Fruit fly (Drosophila melanogaster) whole organism, embryonic: ENCODE data around the gene pit.

Source experiments
- C15 ChIP-seq: fragments of 200-800 bp; sonication (Bioruptor generic); IDR thresholded peaks from 3 replicates; pipeline ENCODE4 v1.3.6; 2022; ENCODE audit warnings: missing biosample characterization, missing genetic modification characterization
- CG12769 ChIP-seq: fragments of 200-800 bp; sonication (Bioruptor generic); optimal IDR thresholded peaks from 2 replicates; lab custom pipeline; 2019; ENCODE audit warnings: missing biosample characterization, mild to moderate bottlenecking, missing genetic modification characterization, moderate library complexity
- CG12942 ChIP-seq: fragments of 200-800 bp; sonication (Bioruptor generic); optimal IDR thresholded peaks from 3 replicates; lab custom pipeline; 2016; ENCODE audit warnings: missing biosample characterization, missing genetic modification characterization
- CG13287 ChIP-seq: fragments of 200-800 bp; sonication (Bioruptor generic); IDR thresholded peaks from 2 replicates; pipeline ENCODE4 v1.3.6; 2022; ENCODE audit warnings: missing biosample characterization, missing genetic modification characterization; ENCODE audit not compliant: partially characterized antibody
- CG14710 ChIP-seq: fragments of 200-800 bp; sonication (Bioruptor generic); optimal IDR thresholded peaks from 3 replicates; lab custom pipeline; 2019; ENCODE audit warnings: missing biosample characterization, mild to moderate bottlenecking, missing genetic modification characterization, moderate library complexity
- CG15073 ChIP-seq: fragments of 200-800 bp; sonication (Bioruptor generic); optimal IDR thresholded peaks from 2 replicates; lab custom pipeline; 2016; ENCODE audit warnings: missing biosample characterization, missing genetic modification characterization
- CG18262 ChIP-seq: fragments of 200-800 bp; optimal IDR thresholded peaks from 3 replicates; lab custom pipeline; 2019; ENCODE audit warnings: missing biosample characterization, mild to moderate bottlenecking, missing genetic modification characterization, moderate library complexity
- CG34224 ChIP-seq: fragments of 200-800 bp; sonication (Bioruptor generic); IDR thresholded peaks from 3 replicates; pipeline ENCODE4 v1.3.6; 2022; ENCODE audit warnings: missing biosample characterization, missing genetic modification characterization; ENCODE audit not compliant: partially characterized antibody
- CG3838 ChIP-seq: fragments of 200-800 bp; sonication (Bioruptor generic); optimal IDR thresholded peaks from 3 replicates; lab custom pipeline; 2016; ENCODE audit warnings: missing biosample characterization, missing genetic modification characterization
- CG6254 ChIP-seq: fragments of 200-800 bp; sonication (Bioruptor generic); optimal IDR thresholded peaks from 3 replicates; lab custom pipeline; 2017; ENCODE audit warnings: mild to moderate bottlenecking, missing biosample characterization, missing genetic modification reagents, missing genetic modification characterization
- CG6272 ChIP-seq: fragments of 200-800 bp; sonication (Bioruptor generic); IDR thresholded peaks from 2 replicates; pipeline ENCODE4 v1.3.6; 2022; ENCODE audit warnings: missing biosample characterization, missing genetic modification characterization
- CG6683 ChIP-seq: fragments of 200-800 bp; sonication (Bioruptor generic); optimal IDR thresholded peaks from 2 replicates; lab custom pipeline; 2017; ENCODE audit warnings: missing biosample characterization, mild to moderate bottlenecking, missing genetic modification characterization, missing genetic modification reagents
- CG7786 ChIP-seq: fragments of 200-800 bp; sonication (Bioruptor generic); optimal IDR thresholded peaks from 2 replicates; lab custom pipeline; 2016; ENCODE audit warnings: missing biosample characterization, missing genetic modification characterization
- CG7987 ChIP-seq: fragments of 200-800 bp; sonication (Bioruptor generic); optimal IDR thresholded peaks from 2 replicates; lab custom pipeline; 2018; ENCODE audit warnings: missing biosample characterization, mild to moderate bottlenecking, missing genetic modification characterization, moderate library complexity
- CG8944 ChIP-seq: fragments of 200-800 bp; sonication (Bioruptor generic); optimal IDR thresholded peaks from 3 replicates; lab custom pipeline; 2016; ENCODE audit warnings: missing biosample characterization, missing genetic modification characterization
- CkIIα-i1 ChIP-seq: fragments of 200-800 bp; sonication (Bioruptor generic); IDR thresholded peaks from 2 replicates; pipeline ENCODE4 v1.3.6; 2022; ENCODE audit warnings: missing biosample characterization, missing genetic modification characterization
- CoRest ChIP-seq: fragments of 200-800 bp; sonication (Bioruptor generic); optimal IDR thresholded peaks from 3 replicates; lab custom pipeline; 2018; ENCODE audit warnings: missing biosample characterization, mild to moderate bottlenecking, missing genetic modification characterization, moderate library complexity
- CrebB ChIP-seq: fragments of 200-800 bp; sonication (Bioruptor generic); optimal IDR thresholded peaks from 3 replicates; lab custom pipeline; 2018; ENCODE audit warnings: missing biosample characterization, mild to moderate bottlenecking, missing genetic modification characterization
- Dbx ChIP-seq: fragments of 200-800 bp; sonication (Bioruptor generic); IDR thresholded peaks from 3 replicates; pipeline ENCODE4 v1.3.6; 2022; ENCODE audit warnings: missing biosample characterization, missing genetic modification characterization
- Deaf1 ChIP-seq: fragments of 200-800 bp; optimal IDR thresholded peaks from 3 replicates; lab custom pipeline; 2019; ENCODE audit warnings: missing biosample characterization, mild to moderate bottlenecking, missing genetic modification characterization, moderate library complexity
- HLHmδ ChIP-seq: fragments of 200-800 bp; sonication (Bioruptor generic); optimal IDR thresholded peaks from 2 replicates; lab custom pipeline; 2018; ENCODE audit warnings: missing biosample characterization, mild to moderate bottlenecking, missing genetic modification characterization, moderate library complexity
- Hmx ChIP-seq: fragments of 200-800 bp; sonication (Bioruptor generic); optimal IDR thresholded peaks from 2 replicates; lab custom pipeline; 2016; ENCODE audit warnings: missing biosample characterization, missing genetic modification characterization
- Kr ChIP-seq: fragments of 200-800 bp; sonication (Bioruptor generic); optimal IDR thresholded peaks from 2 replicates; lab custom pipeline; 2017; ENCODE audit warnings: missing biosample characterization, mild to moderate bottlenecking, missing genetic modification characterization
- MESR4 ChIP-seq: fragments of 200-800 bp; sonication (Bioruptor generic); optimal IDR thresholded peaks from 2 replicates; lab custom pipeline; 2018; ENCODE audit warnings: missing biosample characterization, mild to moderate bottlenecking, missing genetic modification characterization, moderate library complexity
- Mrtf ChIP-seq: fragments of 200-800 bp; sonication (Bioruptor generic); IDR thresholded peaks from 3 replicates; pipeline ENCODE4 v1.3.6; 2022; ENCODE audit warnings: missing biosample characterization, missing genetic modification characterization
- NK7.1 ChIP-seq: fragments of 200-800 bp; sonication (Bioruptor generic); optimal IDR thresholded peaks from 3 replicates; lab custom pipeline; 2016; ENCODE audit warnings: missing biosample characterization, missing genetic modification characterization
- Nf-YA ChIP-seq: fragments of 200-800 bp; sonication (Bioruptor generic); IDR thresholded peaks from 2 replicates; pipeline ENCODE4 v1.3.6; 2022; ENCODE audit warnings: missing biosample characterization, missing genetic modification characterization
- Pdp1 ChIP-seq, 2 experiments: fragments of 200-800 bp; sonication (Bioruptor generic); optimal IDR thresholded peaks; 3 replicates each; lab custom pipeline; 2016; ENCODE audit warnings: missing biosample characterization in 2 of 2, missing genetic modification characterization in 2 of 2, mild to moderate bottlenecking in 1 of 2, moderate library complexity in 1 of 2
- Ptx1 ChIP-seq: fragments of 200-800 bp; sonication (Bioruptor generic); IDR thresholded peaks from 2 replicates; pipeline ENCODE4 v1.3.6; 2022; ENCODE audit warnings: missing biosample characterization, missing genetic modification characterization
- Scr ChIP-seq: fragments of 200-800 bp; sonication (Bioruptor generic); IDR thresholded peaks from 2 replicates; pipeline ENCODE4 v1.3.6; 2022; ENCODE audit warnings: missing biosample characterization, missing genetic modification characterization; ENCODE audit not compliant: partially characterized antibody
- YL-1 ChIP-seq: fragments of 200-800 bp; sonication (Bioruptor generic); optimal IDR thresholded peaks from 3 replicates; lab custom pipeline; 2017; ENCODE audit warnings: missing biosample characterization, mild to moderate bottlenecking, missing genetic modification characterization
- bowl ChIP-seq: fragments of 200-800 bp; sonication (Bioruptor generic); IDR thresholded peaks from 2 replicates; pipeline ENCODE4 v1.3.6; 2022; ENCODE audit warnings: missing biosample characterization, missing genetic modification characterization
- ci ChIP-seq: fragments of 200-800 bp; sonication (Bioruptor generic); IDR thresholded peaks from 3 replicates; pipeline ENCODE4 v1.3.6; 2022; ENCODE audit warnings: missing biosample characterization, missing genetic modification characterization
- danr ChIP-seq: fragments of 200-800 bp; sonication (Bioruptor generic); IDR thresholded peaks from 2 replicates; pipeline ENCODE4 v1.3.6; 2022; ENCODE audit warnings: missing biosample characterization, missing genetic modification characterization
- ftz-f1 ChIP-seq: fragments of 200-800 bp; sonication (Bioruptor generic); optimal IDR thresholded peaks from 2 replicates; lab custom pipeline; 2016; ENCODE audit warnings: missing biosample characterization, missing genetic modification characterization
- inv ChIP-seq: fragments of 200-800 bp; sonication (Bioruptor generic); IDR thresholded peaks from 2 replicates; pipeline ENCODE4 v1.3.6; 2022; ENCODE audit warnings: missing biosample characterization, missing genetic modification characterization; ENCODE audit not compliant: partially characterized antibody
- kni ChIP-seq: fragments of 200-800 bp; sonication (Bioruptor generic); optimal IDR thresholded peaks from 3 replicates; lab custom pipeline; 2017; ENCODE audit warnings: mild to moderate bottlenecking, missing biosample characterization, missing genetic modification reagents, missing genetic modification characterization
- mld ChIP-seq: fragments of 200-800 bp; sonication (Bioruptor generic); IDR thresholded peaks from 3 replicates; pipeline ENCODE4 v1.3.6; 2022; ENCODE audit warnings: missing biosample characterization, missing genetic modification characterization; ENCODE audit not compliant: partially characterized antibody
- oc ChIP-seq: fragments of 200-800 bp; sonication (Bioruptor generic); optimal IDR thresholded peaks from 2 replicates; lab custom pipeline; 2018; ENCODE audit warnings: missing biosample characterization, mild to moderate bottlenecking, missing genetic modification characterization, moderate library complexity
- pnt ChIP-seq: fragments of 200-800 bp; sonication (Bioruptor generic); optimal IDR thresholded peaks from 3 replicates; lab custom pipeline; 2016; ENCODE audit warnings: missing biosample characterization, missing genetic modification characterization
- rib ChIP-seq: fragments of 200-800 bp; sonication (Bioruptor generic); IDR thresholded peaks from 2 replicates; pipeline ENCODE4 v1.3.6; 2022; ENCODE audit warnings: missing biosample characterization, missing genetic modification characterization
- tio ChIP-seq: fragments of 200-800 bp; sonication (Bioruptor generic); optimal IDR thresholded peaks from 2 replicates; lab custom pipeline; 2017; ENCODE audit warnings: missing biosample characterization, missing genetic modification characterization, inconsistent platforms
- tna ChIP-seq: fragments of 200-800 bp; sonication (Bioruptor generic); IDR thresholded peaks from 2 replicates; pipeline ENCODE4 v1.3.6; 2022; ENCODE audit warnings: missing biosample characterization, missing genetic modification characterization; ENCODE audit not compliant: partially characterized antibody
- zen2 ChIP-seq: fragments of 200-800 bp; sonication (Bioruptor generic); IDR thresholded peaks from 3 replicates; pipeline ENCODE4 v1.3.6; 2022; ENCODE audit warnings: missing biosample characterization, missing genetic modification characterization; ENCODE audit not compliant: partially characterized antibody

Gene pit

dm6 chr3R:22026922-22027742 is 7.0 kb upstream of the pit start, which contains the start of the genes Cchl and ND-42 (continued):
- no peak for TF ChIP-seq HLHmδ (GFP tag; lab: Kevin White, UChicago)
- TF ChIP-seq oc (tag; lab: Kevin White, UChicago), result no peak
- no peak for TF ChIP-seq CG12769 (tag; lab: Kevin White, UChicago)
- peak; percentile 77 to 95 for TF ChIP-seq Pdp1 (GFP tag; optimal IDR thresholded peaks at IDR 0.05; lab: Kevin White, UChicago)
- TF ChIP-seq inv (GFP tag; lab: Robert Waterston, UW), result peak; percentile 45; the same call in 1 of the 2 replicates
- TF ChIP-seq tna (GFP tag; lab: Robert Waterston, UW), result no peak
- TF ChIP-seq Scr (GFP tag; lab: Robert Waterston, UW), result peak; percentile 72
- TF ChIP-seq CG12942, result peak; percentile 63
- TF ChIP-seq CG3838, result peak; percentile 64
- TF ChIP-seq CkIIα-i1, result 0 out of 2 replicates have a peak, but pooled peaks have one; percentile 10
- TF ChIP-seq CrebB, result peak; percentile 37
- TF ChIP-seq Mrtf (GFP tag; lab: Robert Waterston, UW), result peak; percentile 47; the same call in 1 of the 3 replicates
- peak; percentile 77 for TF ChIP-seq Ptx1 (GFP tag; lab: Robert Waterston, UW)
- 0 out of 2 replicates have a peak, but pooled peaks have one; percentile 36 for TF ChIP-seq bowl (GFP tag; lab: Robert Waterston, UW)
- peak; percentile 48 for TF ChIP-seq CG6683 (GFP tag; lab: Kevin White, UChicago)
- 0 out of 2 replicates have a peak, but pooled peaks have one; percentile 25 for TF ChIP-seq Nf-YA (GFP tag; lab: Robert Waterston, UW)
- peak; percentile 49 for TF ChIP-seq Deaf1 (tag; lab: Kevin White, UChicago)
- TF ChIP-seq CoRest, result peak; percentile 92

dm6 chr3R:22027743-22028099 is 6.4 kb upstream of the pit start:
- TF ChIP-seq CG14710 (tag; lab: Kevin White, UChicago) (peak; percentile 3), rib (no peak), CG7987 (GFP tag; lab: Kevin White, UChicago) (no peak), Hmx (GFP tag; lab: Kevin White, UChicago) (no peak), zen2 (GFP tag; lab: Robert Waterston, UW) (no peak), CG6254 (GFP tag; lab: Kevin White, UChicago) (no peak), CG13287 (0 out of 2 replicates have a peak, but pooled peaks have one; percentile 2), mld (0 out of 3 replicates have a peak, but pooled peaks have one; percentile 37), Kr (no peak), CG34224 (GFP tag; lab: Robert Waterston, UW) (0 out of 3 replicates have a peak, but pooled peaks have one; percentile 7), Dbx (no peak), CG7786 (GFP tag; lab: Kevin White, UChicago) (no peak), danr (no peak), ftz-f1 (GFP tag; lab: Kevin White, UChicago) (no peak), Scr (GFP tag; lab: Robert Waterston, UW) (no peak), CG8944 (no peak), MESR4 (GFP tag; lab: Kevin White, UChicago) (peak; percentile 73), CG18262 (tag; lab: Kevin White, UChicago) (no peak), tio (GFP tag; lab: Kevin White, UChicago) (no peak), pnt (GFP tag; lab: Kevin White, UChicago) (no peak), CG15073 (no peak), Mrtf (GFP tag; lab: Robert Waterston, UW) (no peak), YL-1 (GFP tag; lab: Kevin White, UChicago) (peak; percentile 26), kni (GFP tag; lab: Kevin White, UChicago) (no peak), ci (no peak), NK7.1 (GFP tag; lab: Kevin White, UChicago) (no peak), Pdp1 (GFP tag; optimal IDR thresholded peaks at IDR 0.05; lab: Kevin White, UChicago) (peak in 1 of 2 experiments; percentile 97), CG6272 (no peak), C15 (GFP tag; lab: Robert Waterston, UW) (no peak)
- TF ChIP-seq, all 482 proteins: peak for 7
